Worm (Caenorhabditis elegans): ENCODE measurements around the gene msp-59.
"Not testable (repeated sequence)": the region's sequence is repeated elsewhere in the genome, so short reads cannot be mapped to it uniquely, and the experiment has no call there.

Gene msp-59

ce11 chrIV:5326144-5326543 is 13.2 kb upstream of the msp-59 start, which contains the start of gene Y4C6B.4:
Gene Y4C6B.4, plus strand, starts transcription at chrIV:5326444.
- no peak for TF ChIP-seq nhr-11 (tag; optimal IDR thresholded peaks at IDR 0.05)
- TF ChIP-seq hlh-15 (tag; optimal IDR thresholded peaks at IDR 0.05): no peak
- TF ChIP-seq fkh-10 (GFP tag; optimal IDR thresholded peaks at IDR 0.05): no peak
- TF ChIP-seq ref-2 (tag; optimal IDR thresholded peaks at IDR 0.05): no peak
- no peak for TF ChIP-seq ahr-1 (tag; optimal IDR thresholded peaks at IDR 0.05)
- no peak for TF ChIP-seq pqm-1 (tag; optimal IDR thresholded peaks at IDR 0.05)
- no peak for TF ChIP-seq sox-4 (tag; optimal IDR thresholded peaks at IDR 0.05)
- no peak for TF ChIP-seq ceh-22 (tag; optimal IDR thresholded peaks at IDR 0.05)
- no peak for TF ChIP-seq nfya-1 (tag; optimal IDR thresholded peaks at IDR 0.05)
- TF ChIP-seq lim-6 (tag; optimal IDR thresholded peaks at IDR 0.05): no peak
- no peak for TF ChIP-seq pax-1 (tag; optimal IDR thresholded peaks at IDR 0.05)
- TF ChIP-seq hlh-13 (GFP tag; optimal IDR thresholded peaks at IDR 0.05): no peak
- no peak for TF ChIP-seq tbx-7 (tag; optimal IDR thresholded peaks at IDR 0.05)
- TF ChIP-seq rnt-1 (tag; optimal IDR thresholded peaks at IDR 0.05): no peak
- TF ChIP-seq elt-2 (tag; optimal IDR thresholded peaks at IDR 0.05): no peak

- TF ChIP-seq hlh-15 (tag; optimal IDR thresholded peaks at IDR 0.05) (no peak), ceh-19 (GFP tag; optimal IDR thresholded peaks at IDR 0.05) (no peak), dve-1 (tag; optimal IDR thresholded peaks at IDR 0.05) (no peak), nhr-11 (tag; optimal IDR thresholded peaks at IDR 0.05) (no peak), syd-9 (tag; optimal IDR thresholded peaks at IDR 0.05) (no peak), ceh-22 (tag; optimal IDR thresholded peaks at IDR 0.05) (no peak), gmeb-2 (tag; optimal IDR thresholded peaks at IDR 0.05) (no peak), pros-1 (tag; optimal IDR thresholded peaks at IDR 0.05) (no peak), ref-2 (tag; optimal IDR thresholded peaks at IDR 0.05) (no peak), F13H6.1 (tag; optimal IDR thresholded peaks at IDR 0.05) (no peak), ceh-30 (tag; optimal IDR thresholded peaks at IDR 0.05) (no peak), C38D4.7 (GFP tag; optimal IDR thresholded peaks at IDR 0.05) (no peak), ztf-16 (tag; optimal IDR thresholded peaks at IDR 0.05) (no peak), ceh-9 (tag; optimal IDR thresholded peaks at IDR 0.05) (no peak), T23F11.4 (GFP tag; optimal IDR thresholded peaks at IDR 0.05) (no peak), ets-4 (tag; optimal IDR thresholded peaks at IDR 0.05) (no peak), tbx-7 (tag; optimal IDR thresholded peaks at IDR 0.05) (no peak), eyg-1 (tag; optimal IDR thresholded peaks at IDR 0.05) (no peak), sdc-2 (tag; optimal IDR thresholded peaks at IDR 0.05) (no peak)
These were observed 6.0 kb upstream of the msp-59 start, which contains the start of gene slc-46A for ce11 chrIV:5318835-5319303. Gene slc-46A, plus strand, starts transcription at chrIV:5319253.

- TF ChIP-seq eyg-1 (tag; optimal IDR thresholded peaks at IDR 0.05) (no peak), ztf-16 (tag; optimal IDR thresholded peaks at IDR 0.05) (no peak), ceh-9 (tag; optimal IDR thresholded peaks at IDR 0.05) (no peak), zip-5 (tag; optimal IDR thresholded peaks at IDR 0.05) (no peak), sdc-2 (tag; optimal IDR thresholded peaks at IDR 0.05) (no peak), pax-1 (tag; optimal IDR thresholded peaks at IDR 0.05) (no peak)
These were observed 4.2 kb upstream of the msp-59 start for ce11 chrIV:5317106-5317505.

- TF ChIP-seq pha-2 (tag; optimal IDR thresholded peaks at IDR 0.05); eyg-1 (tag; optimal IDR thresholded peaks at IDR 0.05); hlh-13 (GFP tag; optimal IDR thresholded peaks at IDR 0.05): not testable (repeated sequence)
These were observed 3.3 kb upstream of the msp-59 start, which contains the start of gene msp-65 for ce11 chrIV:5316223-5316622. Gene msp-65, plus strand, starts transcription at chrIV:5316523.

- TF ChIP-seq elt-4 (tag; optimal IDR thresholded peaks at IDR 0.05): no peak
- TF ChIP-seq dmd-4 (tag; optimal IDR thresholded peaks at IDR 0.05; ENCODE audit: borderline replicate concordance): no peak
- TF ChIP-seq fkh-10 (GFP tag; optimal IDR thresholded peaks at IDR 0.05): no peak
- no peak for TF ChIP-seq hlh-15 (tag; optimal IDR thresholded peaks at IDR 0.05)
- no peak for TF ChIP-seq unc-55 (GFP tag; optimal IDR thresholded peaks at IDR 0.05)
- TF ChIP-seq fkh-6 (tag; optimal IDR thresholded peaks at IDR 0.05): no peak
- TF ChIP-seq ceh-34 (tag; optimal IDR thresholded peaks at IDR 0.05): no peak
- no peak for TF ChIP-seq C08G9.2 (tag; optimal IDR thresholded peaks at IDR 0.05)
- TF ChIP-seq npax-4 (tag; optimal IDR thresholded peaks at IDR 0.05): no peak
- TF ChIP-seq K02D7.2 (tag; optimal IDR thresholded peaks at IDR 0.05): no peak
- no peak for TF ChIP-seq ceh-48 (tag; optimal IDR thresholded peaks at IDR 0.05)
- no peak for TF ChIP-seq ceh-2 (tag; optimal IDR thresholded peaks at IDR 0.05)
- no peak for TF ChIP-seq hlh-6 (tag; optimal IDR thresholded peaks at IDR 0.05)
- TF ChIP-seq rnt-1 (tag; optimal IDR thresholded peaks at IDR 0.05): no peak
- no peak for TF ChIP-seq Y22D7AL.16 (tag; optimal IDR thresholded peaks at IDR 0.05)
- TF ChIP-seq ama-1 (optimal IDR thresholded peaks at IDR 0.05): no peak
- no peak for TF ChIP-seq ceh-18 (tag; optimal IDR thresholded peaks at IDR 0.05)
- no peak for TF ChIP-seq ceh-31 (tag; optimal IDR thresholded peaks at IDR 0.05)
- TF ChIP-seq fax-1 (tag; optimal IDR thresholded peaks at IDR 0.05): no peak
These were observed 3.2 kb downstream of the msp-59 start, which contains the start of gene ZK354.3 for ce11 chrIV:5309742-5310141. Gene ZK354.3, plus strand, starts transcription at chrIV:5310042.

Data from whole organism, late embryonic.